Fruit fly (Drosophila melanogaster) S2 (cell line): ENCODE measurements around the gene RpL36A.

Experiments
- CG8478 ChIP-seq: fragments of >200 bp; optimal IDR thresholded peaks from 2 replicates; lab custom pipeline; 2018
- CTCF ChIP-seq, 2 experiments: fragments of >200 bp; optimal IDR thresholded peaks; 2 replicates each; lab custom pipeline; 2018

- TF ChIP-seq CG8478 (lab: Kevin White, UChicago): no peak
- TF ChIP-seq CTCF (optimal IDR thresholded peaks at IDR 0.05; lab: Kevin White, UChicago): no peak
Observed at dm6 chr2L:8083413-8083426, 40.5 kb upstream of the RpL36A start, which contains the start of gene Bsg.
